Fruit fly (Drosophila melanogaster): ENCODE measurements around the gene eater.
A peak's percentile ranks its signal among the peaks of the same experiment; 100 is the strongest.

eater gene

dm6 chr3R:27133992-27134391, 34.5 kb upstream of the eater start (continued):
- TF ChIP-seq en (GFP tag; optimal IDR thresholded peaks at IDR 0.05) = no peak
- no peak for TF ChIP-seq CG30403 (GFP tag; optimal IDR thresholded peaks at IDR 0.05)
- TF ChIP-seq twi (tag; optimal IDR thresholded peaks at IDR 0.05) = no peak
- TF ChIP-seq fd3F (GFP tag; optimal IDR thresholded peaks at IDR 0.05) = no peak
- 0 out of 4 replicates have a peak, but pooled peaks have one; percentile 74 for TF ChIP-seq chinmo (GFP tag; IDR thresholded peaks at IDR 0.05; ENCODE audit: partially characterized antibody)
- TF ChIP-seq Nf-YC (tag; optimal IDR thresholded peaks at IDR 0.05) = no peak
- TF ChIP-seq CG12104 (GFP tag; optimal IDR thresholded peaks at IDR 0.05) = no peak
- TF ChIP-seq abd-A (tag; optimal IDR thresholded peaks at IDR 0.05) = peak; percentile 88
- no peak for TF ChIP-seq CG34224 (GFP tag; IDR thresholded peaks at IDR 0.05; ENCODE audit: partially characterized antibody)
- TF ChIP-seq Eip74EF (GFP tag; optimal IDR thresholded peaks at IDR 0.05) = peak in 1 of 2 experiments; percentile 76
- TF ChIP-seq tll (GFP tag; optimal IDR thresholded peaks at IDR 0.05) = no peak
- no peak for TF ChIP-seq CG10366 (GFP tag; IDR thresholded peaks at IDR 0.05)
- no peak for TF ChIP-seq trem (tag; optimal IDR thresholded peaks at IDR 0.05)
- no peak for TF ChIP-seq CG2116 (GFP tag; optimal IDR thresholded peaks at IDR 0.05)
- TF ChIP-seq E2f1 (GFP tag; IDR thresholded peaks at IDR 0.05) = no peak
- TF ChIP-seq Gsc (GFP tag; IDR thresholded peaks at IDR 0.05) = no peak
- no peak for TF ChIP-seq CG10543 (GFP tag; optimal IDR thresholded peaks at IDR 0.05)
- no peak for TF ChIP-seq crc (GFP tag; optimal IDR thresholded peaks at IDR 0.05)
- no peak for TF ChIP-seq CG30431 (GFP tag; optimal IDR thresholded peaks at IDR 0.05)
- TF ChIP-seq CG15696 (tag; optimal IDR thresholded peaks at IDR 0.05) = no peak
- no peak for TF ChIP-seq gfzf (GFP tag; optimal IDR thresholded peaks at IDR 0.05)
- peak; percentile 93 for TF ChIP-seq vvl (GFP tag; IDR thresholded peaks at IDR 0.05)
- TF ChIP-seq h (optimal IDR thresholded peaks at IDR 0.05) = no peak
- TF ChIP-seq az2 (GFP tag; optimal IDR thresholded peaks at IDR 0.05) = no peak
- no peak for TF ChIP-seq HLHmδ (GFP tag; optimal IDR thresholded peaks at IDR 0.05)
- TF ChIP-seq al (GFP tag; IDR thresholded peaks at IDR 0.05) = no peak
- peak; percentile 64 for TF ChIP-seq sd (tag; optimal IDR thresholded peaks at IDR 0.05)
- TF ChIP-seq Pdp1 (GFP tag; optimal IDR thresholded peaks at IDR 0.05) = peak in 1 of 2 experiments; percentile 20
- TF ChIP-seq CG12769 (tag; optimal IDR thresholded peaks at IDR 0.05) = peak; percentile 48
- peak; percentile 21 for TF ChIP-seq onecut (GFP tag; IDR thresholded peaks at IDR 0.05)
- no peak for TF ChIP-seq hb (GFP tag; IDR thresholded peaks at IDR 0.05; ENCODE audit: partially characterized antibody)

DNA sequence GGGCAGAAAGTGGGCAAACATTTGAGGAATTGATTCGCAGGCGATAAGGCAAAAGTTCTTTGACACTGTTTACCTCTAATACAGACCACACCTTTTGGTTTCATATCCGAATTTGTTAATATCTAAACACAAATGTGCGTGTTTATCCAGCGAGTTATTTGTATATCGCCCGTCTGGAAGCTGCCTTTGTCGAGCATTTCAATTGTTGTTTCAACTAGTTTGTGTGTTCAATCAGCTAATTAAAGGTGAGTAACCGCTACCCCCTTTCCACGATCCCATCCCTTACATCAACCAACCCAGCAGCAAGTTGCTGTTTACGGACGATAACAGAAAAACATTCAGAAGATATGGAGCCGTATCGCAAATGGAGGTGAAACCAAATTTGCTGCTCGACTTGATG, 31.9 kb upstream of the eater start:
- TF ChIP-seq cwo (GFP tag; optimal IDR thresholded peaks at IDR 0.05) (peak; percentile 56), stwl (tag; optimal IDR thresholded peaks at IDR 0.05) (no peak), CG7786 (GFP tag; optimal IDR thresholded peaks at IDR 0.05) (peak; percentile 39), CG16815 (GFP tag; optimal IDR thresholded peaks at IDR 0.05) (no peak), CG17568 (GFP tag; optimal IDR thresholded peaks at IDR 0.05) (no peak), NfI (GFP tag; optimal IDR thresholded peaks at IDR 0.05) (peak; percentile 22), CG34422 (GFP tag; IDR thresholded peaks at IDR 0.05) (no peak), CG6654 (GFP tag; optimal IDR thresholded peaks at IDR 0.05) (no peak), mam (GFP tag; optimal IDR thresholded peaks at IDR 0.05) (peak; percentile 10), kay (GFP tag; optimal IDR thresholded peaks at IDR 0.05) (no peak), CG34376 (GFP tag; optimal IDR thresholded peaks at IDR 0.05) (peak; percentile 63), Optix (GFP tag; IDR thresholded peaks at IDR 0.05) (no peak), CG30403 (GFP tag; optimal IDR thresholded peaks at IDR 0.05) (no peak), insv (GFP tag; optimal IDR thresholded peaks at IDR 0.05) (no peak), CG9932 (GFP tag; IDR thresholded peaks at IDR 0.05) (peak; percentile 53), NC2β (GFP tag; optimal IDR thresholded peaks at IDR 0.05) (no peak), CG3995 (GFP tag; optimal IDR thresholded peaks at IDR 0.05) (no peak), grn (GFP tag; optimal IDR thresholded peaks at IDR 0.05) (no peak), CG17612 (GFP tag; IDR thresholded peaks at IDR 0.05) (no peak), CG3281 (GFP tag; optimal IDR thresholded peaks at IDR 0.05) (peak; percentile 79), CG7745 (tag; optimal IDR thresholded peaks at IDR 0.05) (no peak), E2f2 (GFP tag; IDR thresholded peaks at IDR 0.05) (no peak)
